Worm (Caenorhabditis elegans): ENCODE results near the gene C36H8.1.
"Not testable (repeated sequence)": the region's sequence is repeated elsewhere in the genome, so short reads cannot be mapped to it uniquely, and the experiment has no call there.

The C36H8.1 gene

DNA sequence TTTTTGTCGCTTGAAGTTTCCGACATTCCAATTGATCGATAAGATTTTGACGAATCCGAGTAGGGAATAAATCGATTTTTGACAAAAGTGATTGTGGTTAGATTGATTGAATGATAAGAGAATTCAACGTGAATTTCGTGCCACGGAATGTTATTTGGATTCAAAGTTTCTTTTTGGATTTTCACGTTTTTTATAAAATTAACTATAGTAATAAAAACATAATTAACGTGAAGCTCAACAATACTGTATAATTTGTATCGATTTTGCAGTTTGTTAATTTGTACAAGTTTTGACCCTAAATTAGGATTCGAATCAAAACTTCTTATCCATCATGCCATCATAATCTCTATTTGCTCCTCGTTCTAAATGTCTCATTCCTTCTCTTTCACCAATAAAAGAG is at the start of gene C36H8.1:
Gene C36H8.1 (minus strand): TSS at position 101 of the 400 bp plus-strand sequence.
- TF ChIP-seq F26F4.8 (GFP tag; conservative IDR thresholded peaks at IDR 0.05) = no peak

DNA sequence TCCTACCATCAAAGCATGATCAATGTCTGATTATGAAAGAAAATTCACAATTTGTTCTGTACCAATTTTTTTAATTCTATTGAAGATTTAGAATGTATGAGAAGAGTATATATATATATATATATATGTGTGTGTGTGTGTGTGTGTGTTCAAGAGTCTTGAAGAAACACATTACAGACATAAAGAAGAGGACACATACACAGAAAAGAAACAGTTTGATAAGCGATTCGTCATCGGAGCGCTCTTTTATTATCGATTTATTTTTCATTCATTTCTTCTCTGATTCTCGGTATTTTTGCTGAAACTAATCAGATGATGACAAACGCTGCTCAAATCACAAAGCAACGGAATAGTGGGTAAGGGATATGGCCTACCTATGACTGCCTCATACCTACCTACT is 49.0 kb upstream of the C36H8.1 start, which contains the start of gene pin-2:
Gene pin-2 (plus strand): TSS at position 227 of the 400 bp plus-strand sequence.
- no peak for TF ChIP-seq tag-97 (GFP tag; IDR thresholded peaks at IDR 0.05)
- TF ChIP-seq snpc-4 (tag; optimal IDR thresholded peaks at IDR 0.05) = no peak
- no peak for TF ChIP-seq D1046.2 (GFP tag; IDR thresholded peaks at IDR 0.05)
- no peak for TF ChIP-seq dmd-8 (GFP tag; IDR thresholded peaks at IDR 0.05)
- TF ChIP-seq lir-3 (tag; optimal IDR thresholded peaks at IDR 0.05) = no peak
- no peak for TF ChIP-seq daf-16 (GFP tag; optimal IDR thresholded peaks at IDR 0.05)
- peak; percentile 1 for TF ChIP-seq daf-16 (tag; optimal IDR thresholded peaks at IDR 0.05)
- TF ChIP-seq cey-2 (tag; optimal IDR thresholded peaks at IDR 0.05; ENCODE audit: borderline replicate concordance, insufficient read depth) = no peak
- TF ChIP-seq nhr-28 (tag; optimal IDR thresholded peaks at IDR 0.05) = peak; percentile 54
- TF ChIP-seq dve-1 (tag; optimal IDR thresholded peaks at IDR 0.05; ENCODE audit: insufficient read depth) = no peak
- peak; percentile 26 for TF ChIP-seq pqm-1 (tag; optimal IDR thresholded peaks at IDR 0.05)
- TF ChIP-seq F49E8.2 (tag; optimal IDR thresholded peaks at IDR 0.05; ENCODE audit: borderline replicate concordance) = no peak

- TF ChIP-seq ZK337.2 (GFP tag; IDR thresholded peaks at IDR 0.05) (no peak), unc-39 (tag; optimal IDR thresholded peaks at IDR 0.05) (no peak), nhr-41 (GFP tag; IDR thresholded peaks at IDR 0.05) (no peak), nhr-76 (tag; optimal IDR thresholded peaks at IDR 0.05) (no peak), D1046.2 (GFP tag; IDR thresholded peaks at IDR 0.05) (no peak), saeg-2 (GFP tag; IDR thresholded peaks at IDR 0.05) (no peak), lin-29 (GFP tag; IDR thresholded peaks at IDR 0.05) (no peak), mxl-2 (GFP tag; conservative IDR thresholded peaks at IDR 0.05) (no peak), ceh-28 (tag; optimal IDR thresholded peaks at IDR 0.05) (no peak), nhr-102 (tag; optimal IDR thresholded peaks at IDR 0.05) (no peak), ceh-32 (tag; optimal IDR thresholded peaks at IDR 0.05; ENCODE audit: poor library complexity) (no peak), ceh-62 (tag; optimal IDR thresholded peaks at IDR 0.05) (no peak), ztf-7 (tag; optimal IDR thresholded peaks at IDR 0.05) (no peak), nhr-237 (tag; optimal IDR thresholded peaks at IDR 0.05) (no peak), aly-2 (tag; optimal IDR thresholded peaks at IDR 0.05) (no peak)
Measured at ce11 chrIV:12792494-12792893, 47.9 kb upstream of the C36H8.1 start, which contains the start of gene F07C6.6. F07C6.6 (plus strand) TSS chrIV:12792794.

DNA sequence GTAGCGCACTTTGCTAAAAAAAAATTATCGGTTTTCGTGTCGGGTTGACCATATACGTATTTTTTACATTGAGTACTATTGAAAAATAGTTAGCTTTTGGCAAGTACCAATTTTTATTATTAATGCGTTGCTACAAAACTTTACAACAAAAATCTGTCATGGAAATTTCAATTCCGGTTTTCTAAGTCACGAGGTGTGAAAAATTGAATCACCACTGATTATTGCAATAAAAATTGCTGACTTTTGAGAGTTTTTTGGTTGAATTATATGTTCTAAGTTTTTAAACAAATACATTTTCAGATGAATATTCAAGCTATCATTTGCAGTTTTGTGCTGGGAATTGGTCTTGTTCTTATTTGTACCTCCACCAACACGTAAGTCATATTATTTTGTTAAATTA is 46.3 kb upstream of the C36H8.1 start, which contains the start of gene F07C6.2:
Gene F07C6.2 (plus strand): TSS at position 301 of the 400 bp plus-strand sequence.
- no peak for TF ChIP-seq lin-13 (GFP tag; optimal IDR thresholded peaks at IDR 0.05)
- TF ChIP-seq mxl-3 (GFP tag; optimal IDR thresholded peaks at IDR 0.05) = no peak
- TF ChIP-seq ztf-7 (tag; optimal IDR thresholded peaks at IDR 0.05) = no peak
- no peak for TF ChIP-seq pqm-1 (tag; optimal IDR thresholded peaks at IDR 0.05)

DNA sequence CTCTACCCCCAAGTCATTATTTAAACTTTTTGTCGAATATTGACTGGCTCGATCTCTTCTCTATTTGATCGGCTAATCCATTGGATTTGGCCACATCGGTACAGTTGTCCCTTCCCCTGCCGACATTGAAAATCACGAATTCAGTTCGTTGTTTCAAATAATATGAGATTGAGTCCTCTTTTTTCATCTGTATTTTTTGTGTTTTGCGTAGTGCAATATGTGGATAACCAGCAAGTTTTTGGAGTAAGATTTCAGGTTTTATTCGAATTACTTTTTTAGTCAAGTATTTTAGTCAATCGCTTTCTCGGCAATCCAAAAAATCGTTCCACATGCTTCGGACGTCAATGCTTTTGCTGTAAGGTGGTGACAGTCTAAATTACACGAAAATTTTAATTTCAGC is 44.5 kb upstream of the C36H8.1 start, which contains the start of gene F07C6.3:
Gene F07C6.3 (plus strand): TSS at position 148 of the 400 bp plus-strand sequence.
- TF ChIP-seq aha-1 (tag) (peak; percentile 97), sdz-12 (GFP tag; optimal IDR thresholded peaks at IDR 0.05) (no peak)

- TF ChIP-seq mdt-29 (GFP tag; IDR thresholded peaks at IDR 0.05) (0 out of 2 replicates have a peak, but pooled peaks have one; percentile 45), mes-2 (tag; optimal IDR thresholded peaks at IDR 0.05; ENCODE audit: poor library complexity, severe bottlenecking) (peak; percentile 49), nhr-102 (tag; optimal IDR thresholded peaks at IDR 0.05) (peak; percentile 46), arid-1 (GFP tag; conservative IDR thresholded peaks at IDR 0.05) (0 out of 2 replicates have a peak, but pooled peaks have one; percentile 41), snpc-4 (tag; optimal IDR thresholded peaks at IDR 0.05) (peak; percentile 55), F49E8.2 (tag; optimal IDR thresholded peaks at IDR 0.05; ENCODE audit: borderline replicate concordance) (peak; percentile 72), daf-16 (tag; optimal IDR thresholded peaks at IDR 0.05) (peak; percentile 16), lim-7 (GFP tag; IDR thresholded peaks at IDR 0.05) (0 out of 2 replicates have a peak, but pooled peaks have one; percentile 13), unc-130 (GFP tag; optimal IDR thresholded peaks at IDR 0.05) (peak; percentile 43), lin-1 (GFP tag; IDR thresholded peaks at IDR 0.05) (0 out of 2 replicates have a peak, but pooled peaks have one; percentile 35), hlh-11 (tag; optimal IDR thresholded peaks at IDR 0.05) (peak; percentile 11), snpc-1.2 (GFP tag; IDR thresholded peaks at IDR 0.05) (peak; percentile 95), Y48G9A.11 (GFP tag; IDR thresholded peaks at IDR 0.05) (peak; percentile 55; the same call in 1 of the 2 replicates), lin-38 (GFP tag; IDR thresholded peaks at IDR 0.05) (peak; percentile 48; the same call in 1 of the 2 replicates), T26A8.4 (GFP tag; IDR thresholded peaks at IDR 0.05) (peak; percentile 62)
- TF ChIP-seq daf-16 (GFP tag; optimal IDR thresholded peaks at IDR 0.05) = not testable (repeated sequence)
Measured at ce11 chrIV:12786996-12787395, 42.4 kb upstream of the C36H8.1 start.
